Worm (Caenorhabditis elegans) whole organism, L3 larva: ENCODE results near the gene tag-267.

ENCODE experiments used
- ZK546.5 ChIP-seq: sonication (generic microtip); optimal IDR thresholded peaks from 2 replicates; lab custom pipeline; 2017; ENCODE audit warnings: missing biosample characterization, missing genetic modification characterization
- elt-1 ChIP-seq: fragments of 150-350 bp; optimal IDR thresholded peaks from 2 replicates; lab custom pipeline; 2014; ENCODE audit warnings: missing biosample characterization, missing genetic modification characterization
- fkh-10 ChIP-seq: sonication (generic microtip); optimal IDR thresholded peaks from 2 replicates; lab custom pipeline; 2017; ENCODE audit warnings: missing biosample characterization, missing genetic modification reagents, missing genetic modification characterization
- nhr-12 ChIP-seq: fragments of 150-350 bp; optimal IDR thresholded peaks from 2 replicates; lab custom pipeline; 2014; ENCODE audit warnings: missing biosample characterization, missing genetic modification characterization
- unc-62 ChIP-seq: fragments of 150-350 bp; sonication (generic microtip); optimal IDR thresholded peaks from 4 replicates; lab custom pipeline; 2014; ENCODE audit warnings: missing biosample characterization, missing genetic modification reagents, missing genetic modification characterization
- ztf-11 ChIP-seq: fragments of 150-350 bp; optimal IDR thresholded peaks from 2 replicates; lab custom pipeline; 2014; ENCODE audit warnings: missing biosample characterization, missing genetic modification characterization

DNA sequence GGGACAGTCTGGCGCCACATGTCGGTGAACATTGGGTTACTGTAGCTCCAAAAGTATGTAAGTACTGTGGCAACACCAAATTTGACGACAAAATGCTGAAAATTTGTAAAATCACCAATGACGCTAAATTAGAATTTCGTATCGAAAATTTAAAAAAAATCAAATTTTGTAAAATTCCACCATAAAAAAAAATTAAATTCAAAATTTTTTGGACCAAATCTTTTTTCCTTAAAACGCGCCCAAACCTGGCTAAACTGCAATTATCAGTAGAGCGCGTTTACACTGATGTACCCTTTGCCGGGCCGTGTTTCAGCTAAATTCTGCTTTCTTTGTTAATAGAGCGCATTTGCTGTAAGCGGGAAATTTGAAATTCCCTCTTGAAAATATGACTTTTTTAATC, 9.2 kb upstream of the tag-267 start, which contains the start of gene T19C3.6:
- TF ChIP-seq ztf-11: no peak
- no peak for TF ChIP-seq fkh-10
- TF ChIP-seq ZK546.5 (tag; lab: Kevin White, UChicago): no peak
- no peak for TF ChIP-seq unc-62 (GFP tag; lab: Kevin White, UChicago)
- TF ChIP-seq elt-1 (tag; lab: Kevin White, UChicago): no peak
- no peak for TF ChIP-seq nhr-12 (tag; lab: Kevin White, UChicago)
